Fruit fly (Drosophila melanogaster) whole organism, embryonic: Measurements from ENCODE around the gene ari-1.

Source experiments
- BEAF-32 ChIP-seq: fragments of 200-800 bp; sonication (Bioruptor generic); optimal IDR thresholded peaks from 3 replicates; lab custom pipeline; 2017; ENCODE audit warnings: missing biosample characterization, missing genetic modification characterization, mild to moderate bottlenecking, moderate library complexity, missing genetic modification reagents
- CG11398 ChIP-seq: fragments of 200-800 bp; sonication (Bioruptor generic); optimal IDR thresholded peaks from 2 replicates; lab custom pipeline; 2016; ENCODE audit warnings: missing biosample characterization, missing genetic modification characterization
- CG13775 ChIP-seq: fragments of 200-800 bp; sonication (Bioruptor generic); optimal IDR thresholded peaks from 3 replicates; lab custom pipeline; 2017; ENCODE audit warnings: missing biosample characterization, mild to moderate bottlenecking, missing genetic modification characterization
- CG31365 ChIP-seq: fragments of 200-800 bp; sonication (Bioruptor generic); optimal IDR thresholded peaks from 2 replicates; lab custom pipeline; 2018; ENCODE audit warnings: missing biosample characterization, mild to moderate bottlenecking, missing genetic modification characterization
- CG32767 ChIP-seq: fragments of 200-800 bp; sonication (Bioruptor generic); IDR thresholded peaks from 2 replicates; pipeline ENCODE4 v1.3.6; 2022; ENCODE audit warnings: missing biosample characterization, missing genetic modification characterization
- Hand ChIP-seq: fragments of 200-800 bp; sonication (Bioruptor generic); optimal IDR thresholded peaks from 2 replicates; lab custom pipeline; 2017; ENCODE audit warnings: mild to moderate bottlenecking, missing biosample characterization, missing genetic modification reagents, missing genetic modification characterization
- Nf-YA ChIP-seq: fragments of 200-800 bp; sonication (Bioruptor generic); IDR thresholded peaks from 2 replicates; pipeline ENCODE4 v1.3.6; 2022; ENCODE audit warnings: missing biosample characterization, missing genetic modification characterization
- amos ChIP-seq: fragments of 200-800 bp; sonication (Bioruptor generic); IDR thresholded peaks from 2 replicates; pipeline ENCODE4 v1.3.6; 2022; ENCODE audit warnings: missing biosample characterization, missing genetic modification characterization; ENCODE audit not compliant: partially characterized antibody
- exex ChIP-seq: fragments of 200-800 bp; sonication (Bioruptor generic); optimal IDR thresholded peaks from 4 replicates; lab custom pipeline; 2018; ENCODE audit warnings: missing biosample characterization, mild to moderate bottlenecking, missing genetic modification characterization, moderate library complexity
- wdn ChIP-seq: fragments of 200-800 bp; sonication (Bioruptor generic); IDR thresholded peaks from 2 replicates; pipeline ENCODE4 v1.3.6; 2022; ENCODE audit warnings: missing biosample characterization, missing genetic modification characterization
- zf30C ChIP-seq: fragments of 200-800 bp; sonication (Bioruptor generic); optimal IDR thresholded peaks from 3 replicates; lab custom pipeline; 2018; ENCODE audit warnings: missing biosample characterization, mild to moderate bottlenecking, missing genetic modification characterization

DNA sequence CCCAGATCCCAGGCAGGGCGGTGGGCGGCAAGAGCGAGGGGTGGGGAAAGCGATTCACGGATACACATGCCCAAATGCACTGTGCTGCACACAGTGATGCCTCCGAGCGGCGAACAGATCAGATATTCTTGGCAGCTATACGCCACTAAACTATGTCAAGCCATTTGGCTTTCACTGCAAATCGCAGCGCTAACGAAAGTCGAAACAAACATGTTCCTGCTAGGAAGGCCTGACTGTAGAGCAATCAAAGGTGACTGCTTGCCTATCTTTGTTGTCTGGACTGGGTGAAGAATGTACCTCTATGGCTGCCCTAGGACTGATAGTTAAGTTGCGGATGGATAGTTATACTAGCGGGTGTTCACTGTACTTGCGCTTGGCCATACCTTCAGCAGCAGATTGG, 1.5 kb downstream of the ari-1 start:
- TF ChIP-seq zf30C (GFP tag; lab: Kevin White, UChicago), result no peak
- TF ChIP-seq CG32767 (GFP tag; lab: Robert Waterston, UW), result 0 out of 2 replicates have a peak, but pooled peaks have one; percentile 21
- TF ChIP-seq wdn (GFP tag; lab: Robert Waterston, UW), result no peak
- TF ChIP-seq amos, result no peak
- no peak for TF ChIP-seq CG13775 (GFP tag; lab: Kevin White, UChicago)
- TF ChIP-seq CG11398 (GFP tag; lab: Kevin White, UChicago), result no peak
- no peak for TF ChIP-seq BEAF-32 (GFP tag; lab: Kevin White, UChicago)
- no peak for TF ChIP-seq exex
- TF ChIP-seq Nf-YA (GFP tag; lab: Robert Waterston, UW), result no peak
- TF ChIP-seq CG31365 (tag; lab: Kevin White, UChicago), result no peak
- no peak for TF ChIP-seq Hand (GFP tag; lab: Kevin White, UChicago)
